Worm (Caenorhabditis elegans) whole organism, L4 larva: ENCODE results near the gene ceh-76.

Experiments
- D1046.2 ChIP-seq: fragments of 200-800 bp; sonication (Bioruptor generic); IDR thresholded peaks from 2 replicates; pipeline ENCODE4 v1.3.6; 2022; ENCODE audit warnings: missing genetic modification characterization, missing compliant biosample characterization
- F10B5.3 ChIP-seq: sonication (generic microtip); optimal IDR thresholded peaks from 2 replicates; lab custom pipeline; 2016; ENCODE audit warnings: mild to moderate bottlenecking, missing genetic modification characterization, missing compliant biosample characterization
- Y5F2A.4 ChIP-seq: fragments of 200-800 bp; sonication (Bioruptor generic); optimal IDR thresholded peaks from 2 replicates; lab custom pipeline; 2018; ENCODE audit warnings: mild to moderate bottlenecking, missing genetic modification characterization, missing compliant biosample characterization
- Y75B8A.6 ChIP-seq: fragments of 200-800 bp; sonication (Bioruptor generic); IDR thresholded peaks from 2 replicates; pipeline ENCODE4 v1.3.6; 2022; ENCODE audit warnings: missing genetic modification reagents, missing genetic modification characterization, missing compliant biosample characterization
- ZK337.2 ChIP-seq: fragments of 200-800 bp; sonication (Bioruptor generic); IDR thresholded peaks from 2 replicates; pipeline ENCODE4 v1.3.6; 2022; ENCODE audit warnings: missing genetic modification reagents, missing genetic modification characterization, missing compliant biosample characterization
- aha-1 ChIP-seq: fragments of 150-350 bp; peaks from one replicate; lab custom pipeline; 2014; ENCODE audit warnings: missing biosample characterization, missing genetic modification characterization
- ceh-28 ChIP-seq: fragments of 150-350 bp; optimal IDR thresholded peaks from 2 replicates; lab custom pipeline; 2014; ENCODE audit warnings: missing biosample characterization, missing genetic modification reagents, missing genetic modification characterization
- cey-2 ChIP-seq: sonication (generic microtip); optimal IDR thresholded peaks from 3 replicates; lab custom pipeline; 2017; ENCODE audit warnings: missing genetic modification characterization, mild to moderate bottlenecking, missing compliant biosample characterization, antibody characterized with exemption, borderline replicate concordance; ENCODE audit not compliant: insufficient read depth
- ctbp-1 ChIP-seq: fragments of 200-800 bp; sonication (Bioruptor generic); IDR thresholded peaks from 2 replicates; pipeline ENCODE4 v1.3.6; 2022; ENCODE audit warnings: missing genetic modification reagents, missing genetic modification characterization, missing compliant biosample characterization
- daf-16 ChIP-seq, 3 experiments: sonication (generic microtip); optimal IDR thresholded peaks; 2 replicates each; lab custom pipeline; 2016 to 2017; ENCODE audit warnings: missing genetic modification characterization in 3 of 3, missing genetic modification reagents in 3 of 3, mild to moderate bottlenecking in 2 of 3, missing compliant biosample characterization in 2 of 3, missing biosample characterization in 1 of 3, moderate library complexity in 1 of 3
- dmd-6 ChIP-seq: fragments of 200-800 bp; sonication (Bioruptor generic); IDR thresholded peaks from 2 replicates; pipeline ENCODE4 v1.3.6; 2022; ENCODE audit warnings: missing genetic modification reagents, missing genetic modification characterization, missing compliant biosample characterization
- duxl-1 ChIP-seq: sonication (generic microtip); optimal IDR thresholded peaks from 2 replicates; lab custom pipeline; 2016; ENCODE audit warnings: mild to moderate bottlenecking, missing genetic modification characterization, moderate library complexity, missing compliant biosample characterization; ENCODE audit not compliant: poor library complexity
- dve-1 ChIP-seq: sonication (generic microtip); optimal IDR thresholded peaks from 2 replicates; lab custom pipeline; 2017; ENCODE audit warnings: antibody characterized with exemption, mild to moderate bottlenecking, missing genetic modification characterization, missing compliant biosample characterization; ENCODE audit not compliant: insufficient read depth
- egl-27 ChIP-seq: sonication (generic microtip); optimal IDR thresholded peaks from 3 replicates; lab custom pipeline; 2017; ENCODE audit warnings: missing biosample characterization, missing genetic modification reagents, missing genetic modification characterization
- gei-8 ChIP-seq: fragments of 200-800 bp; sonication (Bioruptor generic); optimal IDR thresholded peaks from 2 replicates; lab custom pipeline; 2018; ENCODE audit warnings: mild to moderate bottlenecking, missing genetic modification characterization, missing compliant biosample characterization
- hlh-11 ChIP-seq: fragments of 200-800 bp; sonication (Bioruptor generic); optimal IDR thresholded peaks from 2 replicates; lab custom pipeline; 2018; ENCODE audit warnings: mild to moderate bottlenecking, missing genetic modification characterization, missing compliant biosample characterization
- lim-7 ChIP-seq: fragments of 200-800 bp; sonication (Bioruptor generic); IDR thresholded peaks from 2 replicates; pipeline ENCODE4 v1.3.6; 2022; ENCODE audit warnings: missing genetic modification characterization, missing compliant biosample characterization
- lin-1 ChIP-seq: fragments of 200-800 bp; sonication (Bioruptor generic); IDR thresholded peaks from 2 replicates; pipeline ENCODE4 v1.3.6; 2022; ENCODE audit warnings: missing genetic modification reagents, missing genetic modification characterization, missing compliant biosample characterization
- lin-29 ChIP-seq: fragments of 200-800 bp; sonication (Bioruptor generic); IDR thresholded peaks from 2 replicates; pipeline ENCODE4 v1.3.6; 2022; ENCODE audit warnings: missing genetic modification reagents, missing genetic modification characterization, missing compliant biosample characterization
- madf-5 ChIP-seq, 2 experiments: fragments of 200-800 bp; sonication (Bioruptor generic); IDR thresholded peaks; 2 replicates each; pipeline ENCODE4 v1.3.6; 2022; ENCODE audit warnings: missing compliant biosample characterization in 2 of 2, missing genetic modification characterization in 2 of 2
- mdt-29 ChIP-seq: fragments of 200-800 bp; sonication (Bioruptor generic); IDR thresholded peaks from 2 replicates; pipeline ENCODE4 v1.3.6; 2022; ENCODE audit warnings: missing genetic modification reagents, missing genetic modification characterization, missing compliant biosample characterization
- mep-1 ChIP-seq: fragments of 150-350 bp; sonication (generic microtip); optimal IDR thresholded peaks from 3 replicates; lab custom pipeline; 2014; ENCODE audit warnings: missing biosample characterization, missing genetic modification characterization
- mes-2 ChIP-seq: sonication (generic microtip); optimal IDR thresholded peaks from 2 replicates; lab custom pipeline; 2016; ENCODE audit warnings: missing genotype, mild to moderate bottlenecking, missing genetic modification characterization, missing compliant biosample characterization; ENCODE audit not compliant: poor library complexity, severe bottlenecking
- mxl-3 ChIP-seq: fragments of 200-800 bp; sonication (Bioruptor generic); optimal IDR thresholded peaks from 2 replicates; lab custom pipeline; 2018; ENCODE audit warnings: mild to moderate bottlenecking, missing genetic modification characterization, missing compliant biosample characterization
- nhr-10 ChIP-seq: fragments of 150-350 bp; optimal IDR thresholded peaks from 2 replicates; lab custom pipeline; 2014; ENCODE audit warnings: missing biosample characterization, missing genetic modification characterization
- nhr-237 ChIP-seq: sonication (generic microtip); optimal IDR thresholded peaks from 2 replicates; lab custom pipeline; 2017; ENCODE audit warnings: missing biosample characterization, missing genetic modification characterization
- nhr-28 ChIP-seq: fragments of 150-350 bp; optimal IDR thresholded peaks from 2 replicates; lab custom pipeline; 2014; ENCODE audit warnings: missing biosample characterization, missing genetic modification characterization
- nhr-41 ChIP-seq: fragments of 200-800 bp; sonication (Bioruptor generic); IDR thresholded peaks from 2 replicates; pipeline ENCODE4 v1.3.6; 2022; ENCODE audit warnings: missing genetic modification reagents, missing genetic modification characterization, missing compliant biosample characterization
- nhr-6 ChIP-seq: fragments of 150-350 bp; optimal IDR thresholded peaks from 2 replicates; lab custom pipeline; 2014; ENCODE audit warnings: missing biosample characterization, missing genetic modification characterization
- nhr-76 ChIP-seq: fragments of 150-350 bp; optimal IDR thresholded peaks from 2 replicates; lab custom pipeline; 2014; ENCODE audit warnings: missing biosample characterization, missing genetic modification characterization
- nhr-77 ChIP-seq: fragments of 150-350 bp; optimal IDR thresholded peaks from 2 replicates; lab custom pipeline; 2014; ENCODE audit warnings: missing biosample characterization, missing genetic modification characterization
- php-3 ChIP-seq: fragments of 200-800 bp; sonication (Bioruptor generic); IDR thresholded peaks from 2 replicates; pipeline ENCODE4 v1.3.6; 2022; ENCODE audit warnings: missing genetic modification reagents, missing genetic modification characterization, missing compliant biosample characterization
- pqm-1 ChIP-seq: sonication (generic microtip); optimal IDR thresholded peaks from 2 replicates; lab custom pipeline; 2017; ENCODE audit warnings: missing biosample characterization, missing genetic modification characterization
- snpc-4 ChIP-seq: fragments of 150-350 bp; optimal IDR thresholded peaks from 2 replicates; lab custom pipeline; 2014; ENCODE audit warnings: missing biosample characterization, missing genetic modification characterization
- tag-97 ChIP-seq: fragments of 200-800 bp; sonication (Bioruptor generic); IDR thresholded peaks from 2 replicates; pipeline ENCODE4 v1.3.6; 2022; ENCODE audit warnings: missing genetic modification characterization, missing compliant biosample characterization
- tra-1 ChIP-seq: fragments of 200-800 bp; sonication (Bioruptor generic); IDR thresholded peaks from 2 replicates; pipeline ENCODE4 v1.3.6; 2022; ENCODE audit warnings: missing genetic modification reagents, missing genetic modification characterization, missing compliant biosample characterization
- unc-62 ChIP-seq, 3 experiments: fragments of 150-350 bp in 1 of 3; sonication (generic microtip); optimal IDR thresholded peaks in 2 of 3; peaks in 1 of 3; 1 replicate in 1 of 3; 2 replicates in 2 of 3; lab custom pipeline; 2014 to 2017; ENCODE audit warnings: missing biosample characterization in 3 of 3, missing genetic modification characterization in 3 of 3, missing genetic modification reagents in 3 of 3, missing genotype in 1 of 3
- zfp-2 ChIP-seq: sonication (generic microtip); optimal IDR thresholded peaks from 2 replicates; lab custom pipeline; 2016; ENCODE audit warnings: mild to moderate bottlenecking, missing genetic modification characterization, missing compliant biosample characterization
- zip-2 ChIP-seq: fragments of 150-350 bp; optimal IDR thresholded peaks from 2 replicates; lab custom pipeline; 2014; ENCODE audit warnings: missing biosample characterization, missing genetic modification characterization
- ztf-7 ChIP-seq: fragments of 150-350 bp; optimal IDR thresholded peaks from 2 replicates; lab custom pipeline; 2014; ENCODE audit warnings: missing biosample characterization, missing genetic modification characterization

Gene ceh-76

ce11 chrV:8018919-8019318, 24.4 kb upstream of the ceh-76 start:
- peak; percentile 17 for TF ChIP-seq hlh-11 (tag; lab: Kevin White, UChicago)
- TF ChIP-seq gei-8 (GFP tag; lab: Kevin White, UChicago) = no peak
- TF ChIP-seq nhr-77 (tag; lab: Kevin White, UChicago) = no peak
- peak; percentile 16 for TF ChIP-seq mes-2 (tag; lab: Kevin White, UChicago)
- TF ChIP-seq daf-16 (GFP tag; optimal IDR thresholded peaks at IDR 0.05; lab: Kevin White, UChicago) = no peak
- peak; percentile 5 for TF ChIP-seq daf-16 (tag; optimal IDR thresholded peaks at IDR 0.05; lab: Kevin White, UChicago)
- TF ChIP-seq dmd-6 (GFP tag; lab: Robert Waterston, UW) = peak; percentile 54
- no peak for TF ChIP-seq nhr-10 (tag; lab: Kevin White, UChicago)
- TF ChIP-seq php-3 (GFP tag; lab: Robert Waterston, UW) = 0 out of 2 replicates have a peak, but pooled peaks have one; percentile 34
- TF ChIP-seq D1046.2 = no peak
- peak; percentile 40 for TF ChIP-seq nhr-28 (tag; lab: Kevin White, UChicago)
- no peak for TF ChIP-seq zip-2 (tag; lab: Kevin White, UChicago)
- no peak for TF ChIP-seq egl-27
- peak; percentile 36 for TF ChIP-seq dve-1 (tag; lab: Kevin White, UChicago)
- TF ChIP-seq mdt-29 = no peak
- no peak for TF ChIP-seq ceh-28 (tag; lab: Kevin White, UChicago)
- TF ChIP-seq F10B5.3 = no peak
- TF ChIP-seq mxl-3 (GFP tag; lab: Kevin White, UChicago) = peak; percentile 10
- no peak for TF ChIP-seq Y75B8A.6 (GFP tag; lab: Robert Waterston, UW)
- no peak for TF ChIP-seq snpc-4 (tag; lab: Kevin White, UChicago)
- TF ChIP-seq ZK337.2 (GFP tag; lab: Robert Waterston, UW) = no peak
- peak; percentile 37 for TF ChIP-seq pqm-1 (tag; lab: Kevin White, UChicago)

- TF ChIP-seq Y75B8A.6 (GFP tag; lab: Robert Waterston, UW) = no peak
- TF ChIP-seq duxl-1 (tag; lab: Kevin White, UChicago) = no peak
- TF ChIP-seq unc-62 (GFP tag; optimal IDR thresholded peaks at IDR 0.05 in 1 of 2; lab: Kevin White, UChicago) = no peak
- TF ChIP-seq unc-62 (tag; optimal IDR thresholded peaks at IDR 0.05; lab: Kevin White, UChicago) = no peak
- TF ChIP-seq ctbp-1 = no peak
- no peak for TF ChIP-seq snpc-4 (tag; lab: Kevin White, UChicago)
- TF ChIP-seq mep-1 (tag; lab: Kevin White, UChicago) = peak; percentile 1
- TF ChIP-seq nhr-41 (GFP tag; lab: Robert Waterston, UW) = no peak
- no peak for TF ChIP-seq tag-97
- peak; percentile 61 for TF ChIP-seq php-3 (GFP tag; lab: Robert Waterston, UW)
- TF ChIP-seq Y5F2A.4 = no peak
- TF ChIP-seq lin-1 (GFP tag; lab: Robert Waterston, UW) = 0 out of 2 replicates have a peak, but pooled peaks have one; percentile 17
- no peak for TF ChIP-seq cey-2
- TF ChIP-seq nhr-28 (tag; lab: Kevin White, UChicago) = peak; percentile 81
- TF ChIP-seq nhr-77 (tag; lab: Kevin White, UChicago) = no peak
- no peak for TF ChIP-seq lim-7 (GFP tag; lab: Robert Waterston, UW)
- TF ChIP-seq zfp-2 (tag; lab: Kevin White, UChicago) = no peak
- TF ChIP-seq nhr-237 (tag; lab: Kevin White, UChicago) = no peak
- TF ChIP-seq dve-1 (tag; lab: Kevin White, UChicago) = peak; percentile 28
- no peak for TF ChIP-seq D1046.2
- no peak for TF ChIP-seq daf-16 (GFP tag; optimal IDR thresholded peaks at IDR 0.05; lab: Kevin White, UChicago)
- TF ChIP-seq daf-16 (tag; optimal IDR thresholded peaks at IDR 0.05; lab: Kevin White, UChicago) = peak; percentile 39
- TF ChIP-seq aha-1 = no peak
- TF ChIP-seq pqm-1 (tag; lab: Kevin White, UChicago) = peak; percentile 87
- TF ChIP-seq tra-1 (GFP tag; lab: Robert Waterston, UW) = no peak
- peak; percentile 65 for TF ChIP-seq hlh-11 (tag; lab: Kevin White, UChicago)
- no peak for TF ChIP-seq lin-29 (GFP tag; lab: Robert Waterston, UW)
- TF ChIP-seq dmd-6 (GFP tag; lab: Robert Waterston, UW) = peak; percentile 75
- TF ChIP-seq mxl-3 (GFP tag; lab: Kevin White, UChicago) = no peak
- no peak for TF ChIP-seq nhr-76 (tag; lab: Kevin White, UChicago)
- TF ChIP-seq ztf-7 (tag; lab: Kevin White, UChicago) = no peak
- TF ChIP-seq nhr-6 (tag; lab: Kevin White, UChicago) = peak; percentile 12
- no peak for TF ChIP-seq madf-5 (GFP tag; IDR thresholded peaks at IDR 0.05; lab: Robert Waterston, UW)
Measured at ce11 chrV:8017924-8018323, 23.5 kb upstream of the ceh-76 start.
